Worm (Caenorhabditis elegans): ENCODE measurements around the gene F31E3.12.

Gene F31E3.12

ce11 chrIII:6961937-6962504 lies 7.2 kb upstream of the F31E3.12 start, which contains the start of the genes rpn-6.1 and F57B9.1:
Gene rpn-6.1 (minus strand): TSS chrIII:6962001.
Gene F57B9.1 (plus strand): TSS chrIII:6962090.
- TF ChIP-seq zag-1 (tag; optimal IDR thresholded peaks at IDR 0.05) = no peak
- no peak for TF ChIP-seq tbx-2 (tag; optimal IDR thresholded peaks at IDR 0.05)
- TF ChIP-seq elt-2 (tag; optimal IDR thresholded peaks at IDR 0.05) = peak; percentile 59
- TF ChIP-seq hmg-11 (tag; optimal IDR thresholded peaks at IDR 0.05) = no peak
- TF ChIP-seq nhr-28 (tag; optimal IDR thresholded peaks at IDR 0.05) = no peak
- no peak for TF ChIP-seq nhr-23 (tag; optimal IDR thresholded peaks at IDR 0.05)
- no peak for TF ChIP-seq elt-1 (tag; optimal IDR thresholded peaks at IDR 0.05)
- TF ChIP-seq pqm-1 (tag; optimal IDR thresholded peaks at IDR 0.05) = peak; percentile 13
- no peak for TF ChIP-seq ceh-28 (tag; optimal IDR thresholded peaks at IDR 0.05)
- TF ChIP-seq R02D3.7 (tag; optimal IDR thresholded peaks at IDR 0.05) = no peak
- peak; percentile 55 for TF ChIP-seq egl-5 (tag; optimal IDR thresholded peaks at IDR 0.05)
- TF ChIP-seq snpc-4 (tag; optimal IDR thresholded peaks at IDR 0.05) = no peak
- TF ChIP-seq ztf-4 (tag; optimal IDR thresholded peaks at IDR 0.05) = no peak
- TF ChIP-seq sea-2 (GFP tag; optimal IDR thresholded peaks at IDR 0.05) = no peak
- no peak for TF ChIP-seq nhr-43 (tag; optimal IDR thresholded peaks at IDR 0.05; ENCODE audit: poor library complexity, severe bottlenecking)
- TF ChIP-seq nhr-76 (tag; optimal IDR thresholded peaks at IDR 0.05) = no peak
- no peak for TF ChIP-seq skn-1 (tag; optimal IDR thresholded peaks at IDR 0.05)
- TF ChIP-seq lin-39 (tag; optimal IDR thresholded peaks at IDR 0.05) = no peak
- TF ChIP-seq jun-1 (tag; optimal IDR thresholded peaks at IDR 0.05) = no peak
- no peak for TF ChIP-seq ceh-82 (tag; optimal IDR thresholded peaks at IDR 0.05)
- no peak for TF ChIP-seq ceh-9 (tag; optimal IDR thresholded peaks at IDR 0.05)
- peak; percentile 21 for TF ChIP-seq nfya-1 (tag; optimal IDR thresholded peaks at IDR 0.05; ENCODE audit: insufficient read depth)
- no peak for TF ChIP-seq daf-12 (tag; optimal IDR thresholded peaks at IDR 0.05)
- no peak for TF ChIP-seq egl-27 (tag; optimal IDR thresholded peaks at IDR 0.05)

ce11 chrIII:6968080-6968639 lies 1.0 kb upstream of the F31E3.12 start, which contains the start of gene panl-2:
Gene panl-2 (minus strand): TSS chrIII:6968130.
- TF ChIP-seq skn-1 (tag; optimal IDR thresholded peaks at IDR 0.05) (peak; percentile 52), hmg-11 (tag; optimal IDR thresholded peaks at IDR 0.05) (peak; percentile 11), nhr-23 (tag; optimal IDR thresholded peaks at IDR 0.05) (peak; percentile 12), ceh-9 (tag; optimal IDR thresholded peaks at IDR 0.05) (no peak), nhr-12 (tag; optimal IDR thresholded peaks at IDR 0.05) (no peak), elt-2 (tag; optimal IDR thresholded peaks at IDR 0.05) (no peak), R02D3.7 (tag; optimal IDR thresholded peaks at IDR 0.05) (peak; percentile 90), lin-15B (tag; optimal IDR thresholded peaks at IDR 0.05) (peak; percentile 49), nfya-1 (tag; optimal IDR thresholded peaks at IDR 0.05; ENCODE audit: insufficient read depth) (peak; percentile 55), nhr-25 (tag; optimal IDR thresholded peaks at IDR 0.05) (no peak), nhr-237 (tag; optimal IDR thresholded peaks at IDR 0.05) (no peak), pha-4 (tag; optimal IDR thresholded peaks at IDR 0.05) (peak; percentile 78)

ce11 chrIII:6968655-6969054 lies 535 bp upstream of the F31E3.12 start:
- TF ChIP-seq lin-15B (tag; optimal IDR thresholded peaks at IDR 0.05) (no peak), nhr-23 (tag; optimal IDR thresholded peaks at IDR 0.05) (no peak), egl-27 (tag; optimal IDR thresholded peaks at IDR 0.05) (no peak), ama-1 (optimal IDR thresholded peaks at IDR 0.05) (no peak), nhr-67 (tag; optimal IDR thresholded peaks at IDR 0.05) (no peak)

ce11 chrIII:6969781-6970342 lies 672 bp downstream of the F31E3.12 start:
- peak; percentile 9 for TF ChIP-seq elt-2 (tag; optimal IDR thresholded peaks at IDR 0.05)
- peak; percentile 89 for TF ChIP-seq ama-1 (optimal IDR thresholded peaks at IDR 0.05)
- TF ChIP-seq mml-1 (tag; optimal IDR thresholded peaks at IDR 0.05) = no peak

- TF ChIP-seq ama-1 (optimal IDR thresholded peaks at IDR 0.05) = no peak
- TF ChIP-seq ztf-11 (tag; optimal IDR thresholded peaks at IDR 0.05) = no peak
- no peak for TF ChIP-seq fkh-2 (tag; optimal IDR thresholded peaks at IDR 0.05)
- TF ChIP-seq mdl-1 (tag; optimal IDR thresholded peaks at IDR 0.05) = no peak
- TF ChIP-seq ztf-4 (tag; optimal IDR thresholded peaks at IDR 0.05) = no peak
- TF ChIP-seq nhr-11 (tag; optimal IDR thresholded peaks at IDR 0.05) = no peak
- no peak for TF ChIP-seq zag-1 (tag; optimal IDR thresholded peaks at IDR 0.05)
- no peak for TF ChIP-seq fos-1 (tag; optimal IDR thresholded peaks at IDR 0.05)
- TF ChIP-seq ZK546.5 (tag; optimal IDR thresholded peaks at IDR 0.05) = no peak
- no peak for TF ChIP-seq nhr-76 (tag; optimal IDR thresholded peaks at IDR 0.05)
- TF ChIP-seq unc-62 (GFP tag; optimal IDR thresholded peaks at IDR 0.05) = no peak
- TF ChIP-seq mml-1 (tag; optimal IDR thresholded peaks at IDR 0.05) = no peak
These were observed 1.6 kb downstream of the F31E3.12 start for ce11 chrIII:6970744-6971143.
